Worm (Caenorhabditis elegans) whole organism, L3 larva: ENCODE measurements around the gene Y17G7B.17.

ENCODE experiments used
- daf-12 ChIP-seq: fragments of 150-350 bp; optimal IDR thresholded peaks from 2 replicates; lab custom pipeline; 2014; ENCODE audit warnings: missing biosample characterization, missing genetic modification reagents, missing genetic modification characterization
- nhr-11 ChIP-seq: fragments of 150-350 bp; optimal IDR thresholded peaks from 2 replicates; lab custom pipeline; 2014; ENCODE audit warnings: missing biosample characterization, missing genetic modification characterization

DNA sequence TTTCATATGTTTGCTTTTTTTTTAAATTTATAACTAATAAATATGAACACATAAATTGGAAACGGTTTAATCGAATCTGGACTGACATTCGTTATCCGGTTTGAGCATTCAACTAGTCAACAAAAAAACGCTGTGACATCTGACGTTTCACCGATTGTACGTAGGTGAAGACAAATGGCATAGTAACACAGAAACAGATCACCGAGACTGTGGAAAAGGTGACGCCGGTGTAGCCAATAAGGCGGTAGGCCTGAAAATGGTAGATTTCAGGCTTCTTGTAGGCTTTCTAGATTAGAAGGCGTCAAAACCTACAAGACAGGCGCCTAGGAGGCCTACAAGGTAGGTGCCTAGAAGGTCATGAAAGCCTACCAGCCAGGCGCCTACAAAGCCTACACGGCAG is 28.5 kb downstream of the Y17G7B.17 start:
- TF ChIP-seq nhr-11 (tag; lab: Kevin White, UChicago): no peak
- TF ChIP-seq daf-12 (tag; lab: Kevin White, UChicago): no peak
